Fruit fly (Drosophila melanogaster) whole organism, prepupa: Measurements from ENCODE around the gene Bace.

Experiments used
- Blimp-1 ChIP-seq: fragments of 200-800 bp; sonication (Bioruptor generic); optimal IDR thresholded peaks from 3 replicates; lab custom pipeline; 2017; ENCODE audit warnings: missing biosample characterization, missing genetic modification characterization, mild to moderate bottlenecking, moderate library complexity, missing genetic modification reagents
- CG10631 ChIP-seq: fragments of 200-800 bp; sonication (Bioruptor generic); optimal IDR thresholded peaks from 2 replicates; lab custom pipeline; 2016; ENCODE audit warnings: missing biosample characterization, missing genetic modification characterization
- CG10669 ChIP-seq: fragments of 200-800 bp; sonication (Bioruptor generic); optimal IDR thresholded peaks from 3 replicates; lab custom pipeline; 2018; ENCODE audit warnings: missing biosample characterization, mild to moderate bottlenecking, missing genetic modification characterization, moderate library complexity
- CG11294 ChIP-seq: fragments of 200-800 bp; sonication (Bioruptor generic); IDR thresholded peaks from 2 replicates; pipeline ENCODE4 v1.3.6; 2022; ENCODE audit warnings: missing biosample characterization, missing genetic modification characterization
- CG11902 ChIP-seq: fragments of 200-800 bp; sonication (Bioruptor generic); optimal IDR thresholded peaks from 3 replicates; lab custom pipeline; 2016; ENCODE audit warnings: missing biosample characterization, missing genetic modification characterization
- CG15336 ChIP-seq: fragments of 200-800 bp; sonication (Bioruptor generic); IDR thresholded peaks from 2 replicates; pipeline ENCODE4 v1.3.6; 2022; ENCODE audit warnings: missing biosample characterization, missing genetic modification characterization
- CG1621 ChIP-seq: fragments of 200-800 bp; sonication (Bioruptor generic); optimal IDR thresholded peaks from 3 replicates; lab custom pipeline; 2018; ENCODE audit warnings: missing biosample characterization, mild to moderate bottlenecking, missing genetic modification characterization
- CG16779 ChIP-seq: fragments of 200-800 bp; sonication (Bioruptor generic); optimal IDR thresholded peaks from 3 replicates; lab custom pipeline; 2017; ENCODE audit warnings: missing biosample characterization, mild to moderate bottlenecking, missing genetic modification characterization
- CG3032 ChIP-seq: fragments of 200-800 bp; optimal IDR thresholded peaks from 2 replicates; lab custom pipeline; 2019; ENCODE audit warnings: missing biosample characterization, mild to moderate bottlenecking, missing genetic modification characterization, moderate library complexity
- CG32006 ChIP-seq: fragments of 200-800 bp; sonication (Bioruptor generic); optimal IDR thresholded peaks from 3 replicates; lab custom pipeline; 2017; ENCODE audit warnings: missing biosample characterization, mild to moderate bottlenecking, missing genetic modification characterization
- CG3919 ChIP-seq: fragments of 200-800 bp; sonication (Bioruptor generic); optimal IDR thresholded peaks from 3 replicates; lab custom pipeline; 2016; ENCODE audit warnings: missing biosample characterization, missing genetic modification characterization
- CG4318 ChIP-seq: fragments of 200-800 bp; sonication (Bioruptor generic); optimal IDR thresholded peaks from 3 replicates; lab custom pipeline; 2017; ENCODE audit warnings: missing biosample characterization, mild to moderate bottlenecking, missing genetic modification characterization
- CG6792 ChIP-seq: fragments of 200-800 bp; sonication (Bioruptor generic); optimal IDR thresholded peaks from 3 replicates; lab custom pipeline; 2016; ENCODE audit warnings: missing biosample characterization, missing genetic modification characterization
- CG6854 ChIP-seq: fragments of 200-800 bp; sonication (Bioruptor generic); optimal IDR thresholded peaks from 2 replicates; lab custom pipeline; 2017; ENCODE audit warnings: missing biosample characterization, mild to moderate bottlenecking, missing genetic modification characterization
- CG7368 ChIP-seq: fragments of 200-800 bp; sonication (Bioruptor generic); optimal IDR thresholded peaks from 3 replicates; lab custom pipeline; 2016; ENCODE audit warnings: missing biosample characterization, missing genetic modification characterization
- CG8119 ChIP-seq: fragments of 200-800 bp; sonication (Bioruptor generic); IDR thresholded peaks from 3 replicates; pipeline ENCODE4 v1.3.6; 2022; ENCODE audit warnings: missing biosample characterization, missing genetic modification characterization
- CG8319 ChIP-seq: fragments of 200-800 bp; sonication (Bioruptor generic); optimal IDR thresholded peaks from 3 replicates; lab custom pipeline; 2016; ENCODE audit warnings: missing biosample characterization, missing genetic modification characterization
- CG8632 ChIP-seq: fragments of 200-800 bp; sonication (Bioruptor generic); optimal IDR thresholded peaks from 3 replicates; lab custom pipeline; 2016; ENCODE audit warnings: missing biosample characterization, missing genetic modification characterization
- CG9139 ChIP-seq: fragments of 200-800 bp; sonication (Bioruptor generic); optimal IDR thresholded peaks from 3 replicates; lab custom pipeline; 2017; ENCODE audit warnings: missing biosample characterization, mild to moderate bottlenecking, missing genetic modification characterization
- Eip75B ChIP-seq: fragments of 200-800 bp; sonication (Bioruptor generic); optimal IDR thresholded peaks from 3 replicates; lab custom pipeline; 2016; ENCODE audit warnings: missing biosample characterization, missing genetic modification characterization
- Eip78C ChIP-seq: fragments of 200-800 bp; sonication (Bioruptor generic); peaks from one replicate; lab custom pipeline; 2016; ENCODE audit warnings: missing biosample characterization, missing genetic modification characterization
- Eip93F ChIP-seq: fragments of 200-800 bp; sonication (Bioruptor generic); optimal IDR thresholded peaks from 2 replicates; lab custom pipeline; 2016; ENCODE audit warnings: missing biosample characterization, mild to moderate bottlenecking, missing genetic modification characterization
- Ets21C ChIP-seq: fragments of 200-800 bp; sonication (Bioruptor generic); optimal IDR thresholded peaks from 3 replicates; lab custom pipeline; 2016; ENCODE audit warnings: missing biosample characterization, missing genetic modification characterization
- Ets96B ChIP-seq: fragments of 200-800 bp; optimal IDR thresholded peaks from 2 replicates; lab custom pipeline; 2019; ENCODE audit warnings: missing biosample characterization, mild to moderate bottlenecking, missing genetic modification characterization, moderate library complexity
- Gug ChIP-seq: fragments of 200-800 bp; sonication (Bioruptor generic); IDR thresholded peaks from 2 replicates; pipeline ENCODE4 v1.3.6; 2022; ENCODE audit warnings: missing biosample characterization, missing genetic modification characterization
- Hr38 ChIP-seq: sonication (Bioruptor generic); optimal IDR thresholded peaks from 2 replicates; lab custom pipeline; 2016; ENCODE audit warnings: missing biosample characterization, missing genetic modification characterization
- Hr39 ChIP-seq: fragments of 200-800 bp; sonication (Bioruptor generic); optimal IDR thresholded peaks from 2 replicates; lab custom pipeline; 2016; ENCODE audit warnings: missing biosample characterization, missing genetic modification characterization
- Hr4 ChIP-seq: fragments of 200-800 bp; sonication (Bioruptor generic); optimal IDR thresholded peaks from 3 replicates; lab custom pipeline; 2016; ENCODE audit warnings: missing biosample characterization, missing genetic modification characterization
- Met ChIP-seq: fragments of 200-800 bp; sonication (Bioruptor generic); optimal IDR thresholded peaks from 3 replicates; lab custom pipeline; 2016; ENCODE audit warnings: missing biosample characterization, missing genetic modification characterization
- Smox ChIP-seq: fragments of 200-800 bp; sonication (Bioruptor generic); optimal IDR thresholded peaks from 3 replicates; lab custom pipeline; 2016; ENCODE audit warnings: missing biosample characterization, missing genetic modification characterization
- Sox102F ChIP-seq: fragments of 200-800 bp; sonication (Bioruptor generic); optimal IDR thresholded peaks from 2 replicates; lab custom pipeline; 2016; ENCODE audit warnings: missing biosample characterization, mild to moderate bottlenecking, missing genetic modification characterization
- Sox14 ChIP-seq: fragments of 200-800 bp; sonication (Bioruptor generic); optimal IDR thresholded peaks from 3 replicates; lab custom pipeline; 2016; ENCODE audit warnings: missing biosample characterization, missing genetic modification characterization
- Sox15 ChIP-seq: fragments of 200-800 bp; sonication (Bioruptor generic); optimal IDR thresholded peaks from 3 replicates; lab custom pipeline; 2016; ENCODE audit warnings: missing biosample characterization, missing genetic modification characterization
- achi ChIP-seq: fragments of 200-800 bp; sonication (Bioruptor generic); optimal IDR thresholded peaks from 3 replicates; lab custom pipeline; 2016; ENCODE audit warnings: missing biosample characterization, missing genetic modification characterization
- acj6 ChIP-seq: fragments of 200-800 bp; sonication (Bioruptor generic); optimal IDR thresholded peaks from 3 replicates; lab custom pipeline; 2016; ENCODE audit warnings: missing biosample characterization, missing genetic modification characterization
- eg ChIP-seq: fragments of 200-800 bp; sonication (Bioruptor generic); IDR thresholded peaks from 3 replicates; pipeline ENCODE4 v1.3.6; 2022; ENCODE audit warnings: missing biosample characterization, missing genetic modification characterization
- esn ChIP-seq: fragments of 200-800 bp; sonication (Bioruptor generic); optimal IDR thresholded peaks from 2 replicates; lab custom pipeline; 2016; ENCODE audit warnings: missing biosample characterization, mild to moderate bottlenecking, missing genetic modification characterization, moderate library complexity
- fd59A ChIP-seq: fragments of 200-800 bp; sonication (Bioruptor generic); optimal IDR thresholded peaks from 2 replicates; lab custom pipeline; 2017; ENCODE audit warnings: missing biosample characterization, mild to moderate bottlenecking, missing genetic modification characterization, missing genetic modification reagents
- fd85E ChIP-seq: fragments of 200-800 bp; sonication (Bioruptor generic); optimal IDR thresholded peaks from 3 replicates; lab custom pipeline; 2016; ENCODE audit warnings: missing biosample characterization, missing genetic modification characterization
- fkh ChIP-seq: fragments of 200-800 bp; sonication (Bioruptor generic); optimal IDR thresholded peaks from 3 replicates; lab custom pipeline; 2017; ENCODE audit warnings: missing biosample characterization, mild to moderate bottlenecking, missing genetic modification characterization, moderate library complexity
- net ChIP-seq: fragments of 200-800 bp; sonication (Bioruptor generic); optimal IDR thresholded peaks from 3 replicates; lab custom pipeline; 2016; ENCODE audit warnings: missing biosample characterization, missing genetic modification characterization
- pdm3 ChIP-seq: fragments of 200-800 bp; sonication (Bioruptor generic); optimal IDR thresholded peaks from 3 replicates; lab custom pipeline; 2016; ENCODE audit warnings: missing biosample characterization, missing genetic modification characterization
- salr ChIP-seq, 2 experiments: fragments of 200-800 bp; sonication (Bioruptor generic); optimal IDR thresholded peaks; 3 replicates each; lab custom pipeline; 2016 to 2018; ENCODE audit warnings: missing biosample characterization in 2 of 2, missing genetic modification characterization in 2 of 2, mild to moderate bottlenecking in 1 of 2
- spab ChIP-seq: fragments of 200-800 bp; sonication (Bioruptor generic); optimal IDR thresholded peaks from 2 replicates; lab custom pipeline; 2017; ENCODE audit warnings: missing biosample characterization, mild to moderate bottlenecking, missing genetic modification characterization, missing genetic modification reagents
- ss ChIP-seq, 2 experiments: fragments of 200-800 bp; sonication (Bioruptor generic); optimal IDR thresholded peaks; 2 replicates in 1 of 2; 3 replicates in 1 of 2; lab custom pipeline; 2017 to 2018; ENCODE audit warnings: mild to moderate bottlenecking in 2 of 2, missing biosample characterization in 2 of 2, missing genetic modification characterization in 2 of 2, moderate library complexity in 1 of 2
- vri ChIP-seq: fragments of 200-800 bp; sonication (Bioruptor generic); optimal IDR thresholded peaks from 3 replicates; lab custom pipeline; 2016; ENCODE audit warnings: missing biosample characterization, mild to moderate bottlenecking, missing genetic modification characterization

Gene Bace

dm6 chr2L:8471667-8472066, 24.4 kb downstream of the Bace start (continued):
- TF ChIP-seq Blimp-1 (GFP tag; lab: Kevin White, UChicago) (no peak), Hr38 (GFP tag; lab: Kevin White, UChicago) (no peak), Hr4 (GFP tag; lab: Kevin White, UChicago) (peak; percentile 66), net (GFP tag; lab: Kevin White, UChicago) (peak; percentile 64), CG3032 (tag; lab: Kevin White, UChicago) (peak; percentile 79), Hr39 (GFP tag; lab: Kevin White, UChicago) (peak; percentile 38), Ets21C (GFP tag; lab: Kevin White, UChicago) (no peak), CG8119 (peak; percentile 85), Ets96B (tag; lab: Kevin White, UChicago) (peak; percentile 76), CG11294 (no peak), ss (GFP tag; optimal IDR thresholded peaks at IDR 0.05; lab: Kevin White, UChicago) (peak; percentile 54 to 57), CG10631 (GFP tag; lab: Kevin White, UChicago) (peak; percentile 70), acj6 (peak; percentile 62), Sox15 (GFP tag; lab: Kevin White, UChicago) (no peak), Sox14 (peak; percentile 53), eg (GFP tag; lab: Robert Waterston, UW) (0 out of 3 replicates have a peak, but pooled peaks have one; percentile 40), CG8319 (GFP tag; lab: Kevin White, UChicago) (no peak), CG8632 (GFP tag; lab: Kevin White, UChicago) (peak; percentile 47), Sox102F (no peak), CG16779 (tag; lab: Kevin White, UChicago) (peak; percentile 51), spab (GFP tag; lab: Kevin White, UChicago) (peak; percentile 51), Gug (peak; percentile 26; the same call in 1 of the 2 replicates), pdm3 (GFP tag; lab: Kevin White, UChicago) (peak; percentile 59), CG11902 (peak; percentile 1), Eip93F (GFP tag; lab: Kevin White, UChicago) (no peak), CG10669 (GFP tag; lab: Kevin White, UChicago) (peak; percentile 61), fkh (GFP tag; lab: Kevin White, UChicago) (no peak), Met (GFP tag; lab: Kevin White, UChicago) (peak; percentile 49), CG6854 (no peak), CG7368 (GFP tag; lab: Kevin White, UChicago) (no peak), CG4318 (peak; percentile 26), salr (GFP tag; optimal IDR thresholded peaks at IDR 0.05; lab: Kevin White, UChicago) (peak in 1 of 2 experiments; percentile 72), CG15336 (GFP tag; lab: Robert Waterston, UW) (peak; percentile 77), CG9139 (GFP tag; lab: Kevin White, UChicago) (peak; percentile 7), vri (GFP tag; lab: Kevin White, UChicago) (peak; percentile 24)

dm6 chr2L:8468929-8469681, 27.0 kb downstream of the Bace start:
- TF ChIP-seq Smox (GFP tag; lab: Kevin White, UChicago) = peak; percentile 29
- no peak for TF ChIP-seq salr (GFP tag; optimal IDR thresholded peaks at IDR 0.05; lab: Kevin White, UChicago)
- no peak for TF ChIP-seq CG9139 (GFP tag; lab: Kevin White, UChicago)
- TF ChIP-seq CG6792 (GFP tag; lab: Kevin White, UChicago) = peak; percentile 28
- peak; percentile 24 for TF ChIP-seq Eip75B (GFP tag; lab: Kevin White, UChicago)
- TF ChIP-seq CG1621 (tag; lab: Kevin White, UChicago) = no peak
- peak; percentile 21 for TF ChIP-seq CG10631 (GFP tag; lab: Kevin White, UChicago)
- TF ChIP-seq Sox14 = peak; percentile 7
- peak; percentile 20 for TF ChIP-seq pdm3 (GFP tag; lab: Kevin White, UChicago)
- TF ChIP-seq Hr39 (GFP tag; lab: Kevin White, UChicago) = peak; percentile 44
- TF ChIP-seq CG3032 (tag; lab: Kevin White, UChicago) = peak; percentile 21
- TF ChIP-seq Met (GFP tag; lab: Kevin White, UChicago) = peak; percentile 48
- TF ChIP-seq esn (GFP tag; lab: Kevin White, UChicago) = peak; percentile 41
- peak; percentile 32 for TF ChIP-seq achi
- TF ChIP-seq CG6854 = no peak
- TF ChIP-seq Gug = no peak
- no peak for TF ChIP-seq CG11902
- peak; percentile 52 for TF ChIP-seq Sox102F
- peak; percentile 34 for TF ChIP-seq CG3919 (GFP tag; lab: Kevin White, UChicago)
- no peak for TF ChIP-seq CG15336 (GFP tag; lab: Robert Waterston, UW)
- peak; percentile 79 for TF ChIP-seq Eip78C (GFP tag; lab: Kevin White, UChicago)
- peak; percentile 37 for TF ChIP-seq CG32006 (GFP tag; lab: Kevin White, UChicago)
- no peak for TF ChIP-seq CG16779 (tag; lab: Kevin White, UChicago)
- TF ChIP-seq Eip93F (GFP tag; lab: Kevin White, UChicago) = no peak
- no peak for TF ChIP-seq fd59A (GFP tag; lab: Kevin White, UChicago)
- TF ChIP-seq ss (GFP tag; optimal IDR thresholded peaks at IDR 0.05; lab: Kevin White, UChicago) = peak in 1 of 2 experiments; percentile 94
- peak; percentile 1 for TF ChIP-seq Blimp-1 (GFP tag; lab: Kevin White, UChicago)
- no peak for TF ChIP-seq fd85E (GFP tag; lab: Kevin White, UChicago)
